Worm (Caenorhabditis elegans) whole organism, mixed stage, embryonic: ENCODE data around the gene cyp-34A10.

Experiments
- M03D4.4 ChIP-seq: sonication (generic microtip); optimal IDR thresholded peaks from 2 replicates; lab custom pipeline; 2017; ENCODE audit warnings: mild to moderate bottlenecking, missing genetic modification characterization, missing compliant biosample characterization
- bed-3 ChIP-seq: fragments of 200-800 bp; sonication (Bioruptor generic); optimal IDR thresholded peaks from 3 replicates; lab custom pipeline; 2018; ENCODE audit warnings: mild to moderate bottlenecking, missing genetic modification characterization, moderate library complexity, missing compliant biosample characterization
- blmp-1 ChIP-seq: fragments of 150-350 bp; optimal IDR thresholded peaks from 2 replicates; lab custom pipeline; 2014; ENCODE audit warnings: missing biosample characterization, missing genetic modification characterization
- ceh-39 ChIP-seq: fragments of 150-350 bp; optimal IDR thresholded peaks from 2 replicates; lab custom pipeline; 2014; ENCODE audit warnings: missing biosample characterization, missing genetic modification characterization
- ceh-43 ChIP-seq: fragments of 200-800 bp; sonication (Bioruptor generic); optimal IDR thresholded peaks from 2 replicates; lab custom pipeline; 2018; ENCODE audit warnings: mild to moderate bottlenecking, missing genetic modification characterization, moderate library complexity, missing compliant biosample characterization
- ceh-83 ChIP-seq: fragments of 200-800 bp; sonication (Bioruptor generic); optimal IDR thresholded peaks from 2 replicates; lab custom pipeline; 2018; ENCODE audit warnings: mild to moderate bottlenecking, missing genetic modification characterization, missing compliant biosample characterization
- ces-1 ChIP-seq: fragments of 150-350 bp; optimal IDR thresholded peaks from 2 replicates; lab custom pipeline; 2014; ENCODE audit warnings: missing biosample characterization, missing genetic modification reagents, missing genetic modification characterization
- cnd-1 ChIP-seq: fragments of 200-800 bp; sonication (Bioruptor generic); optimal IDR thresholded peaks from 2 replicates; lab custom pipeline; 2018; ENCODE audit warnings: mild to moderate bottlenecking, missing genetic modification characterization, missing compliant biosample characterization
- drap-1 ChIP-seq: fragments of 200-800 bp; sonication (Bioruptor generic); optimal IDR thresholded peaks from 3 replicates; lab custom pipeline; 2018; ENCODE audit warnings: mild to moderate bottlenecking, missing genetic modification characterization, missing compliant biosample characterization
- elt-1 ChIP-seq: sonication (generic microtip); optimal IDR thresholded peaks from 2 replicates; lab custom pipeline; 2017; ENCODE audit warnings: missing genetic modification characterization, mild to moderate bottlenecking, missing compliant biosample characterization, antibody characterized with exemption, moderate library complexity, borderline replicate concordance; ENCODE audit not compliant: insufficient read depth
- elt-3 ChIP-seq: fragments of 150-350 bp; optimal IDR thresholded peaks from 2 replicates; lab custom pipeline; 2014; ENCODE audit warnings: missing biosample characterization, missing genetic modification characterization
- flh-1 ChIP-seq: fragments of 200-800 bp; sonication (Bioruptor generic); optimal IDR thresholded peaks from 2 replicates; lab custom pipeline; 2018; ENCODE audit warnings: mild to moderate bottlenecking, missing genetic modification characterization, moderate library complexity, missing compliant biosample characterization
- ham-2 ChIP-seq: fragments of 200-800 bp; sonication (Bioruptor generic); optimal IDR thresholded peaks from 2 replicates; lab custom pipeline; 2018; ENCODE audit warnings: mild to moderate bottlenecking, missing genetic modification characterization, missing compliant biosample characterization
- lin-13 ChIP-seq: fragments of 150-350 bp; optimal IDR thresholded peaks from 2 replicates; lab custom pipeline; 2014; ENCODE audit warnings: missing biosample characterization, missing genetic modification characterization
- lin-32 ChIP-seq: fragments of 200-800 bp; sonication (Bioruptor generic); optimal IDR thresholded peaks from 2 replicates; lab custom pipeline; 2018; ENCODE audit warnings: mild to moderate bottlenecking, missing genetic modification characterization, missing compliant biosample characterization
- lsy-2 ChIP-seq: fragments of 150-350 bp; optimal IDR thresholded peaks from 2 replicates; lab custom pipeline; 2014; ENCODE audit warnings: missing biosample characterization, missing genetic modification characterization
- mls-2 ChIP-seq: sonication (generic microtip); optimal IDR thresholded peaks from 2 replicates; lab custom pipeline; 2016; ENCODE audit warnings: mild to moderate bottlenecking, missing genetic modification characterization, moderate library complexity, missing compliant biosample characterization
- nhr-12 ChIP-seq: fragments of 150-350 bp; optimal IDR thresholded peaks from 2 replicates; lab custom pipeline; 2014; ENCODE audit warnings: missing biosample characterization, missing genetic modification characterization
- nhr-2 ChIP-seq: fragments of 150-350 bp; optimal IDR thresholded peaks from 2 replicates; lab custom pipeline; 2014; ENCODE audit warnings: missing biosample characterization, missing genetic modification characterization
- nhr-237 ChIP-seq: fragments of 150-350 bp; optimal IDR thresholded peaks from 2 replicates; lab custom pipeline; 2014; ENCODE audit warnings: missing biosample characterization, missing genetic modification characterization
- nhr-28 ChIP-seq: fragments of 150-350 bp; optimal IDR thresholded peaks from 2 replicates; lab custom pipeline; 2014; ENCODE audit warnings: missing biosample characterization, missing genetic modification characterization
- nhr-76 ChIP-seq: sonication (generic microtip); optimal IDR thresholded peaks from 2 replicates; lab custom pipeline; 2017; ENCODE audit warnings: missing biosample characterization, missing genetic modification characterization
- pha-4 ChIP-seq: fragments of 150-350 bp; optimal IDR thresholded peaks from 2 replicates; lab custom pipeline; 2018; ENCODE audit warnings: missing biosample characterization, missing genetic modification reagents, missing genetic modification characterization
- sem-2 ChIP-seq: fragments of 200-800 bp; sonication (Bioruptor generic); optimal IDR thresholded peaks from 2 replicates; lab custom pipeline; 2018; ENCODE audit warnings: mild to moderate bottlenecking, missing genetic modification characterization, missing compliant biosample characterization
- snpc-4 ChIP-seq: fragments of 150-350 bp; optimal IDR thresholded peaks from 2 replicates; lab custom pipeline; 2014; ENCODE audit warnings: missing biosample characterization, missing genetic modification characterization
- sptf-1 ChIP-seq: sonication (generic microtip); optimal IDR thresholded peaks from 2 replicates; lab custom pipeline; 2017; ENCODE audit warnings: mild to moderate bottlenecking, missing genetic modification characterization, moderate library complexity, missing compliant biosample characterization
- tbx-8 ChIP-seq: fragments of 200-800 bp; sonication (Bioruptor generic); optimal IDR thresholded peaks from 2 replicates; lab custom pipeline; 2018; ENCODE audit warnings: mild to moderate bottlenecking, missing genetic modification characterization, moderate library complexity, missing compliant biosample characterization
- unc-120 ChIP-seq: sonication (generic microtip); optimal IDR thresholded peaks from 2 replicates; lab custom pipeline; 2017; ENCODE audit warnings: missing genetic modification characterization, missing compliant biosample characterization; ENCODE audit not compliant: poor library complexity, severe bottlenecking
- unc-39 ChIP-seq: fragments of 150-350 bp; optimal IDR thresholded peaks from 2 replicates; lab custom pipeline; 2014; ENCODE audit warnings: missing biosample characterization, missing genetic modification characterization
- unc-62 ChIP-seq: fragments of 150-350 bp; optimal IDR thresholded peaks from 2 replicates; lab custom pipeline; 2014; ENCODE audit warnings: missing biosample characterization, missing genetic modification reagents, missing genetic modification characterization
- zip-8 ChIP-seq: fragments of 150-350 bp; optimal IDR thresholded peaks from 2 replicates; lab custom pipeline; 2014; ENCODE audit warnings: missing biosample characterization, missing genetic modification characterization
- ztf-11 ChIP-seq: fragments of 150-350 bp; optimal IDR thresholded peaks from 2 replicates; lab custom pipeline; 2014; ENCODE audit warnings: missing biosample characterization, missing genetic modification characterization

The cyp-34A10 gene

ce11 chrV:4016780-4017179 is 44.0 kb upstream of the cyp-34A10 start, which contains the start of gene srw-89:
Gene srw-89 (plus strand): TSS chrV:4017080.
- no peak for TF ChIP-seq lin-32
- TF ChIP-seq sem-2: no peak
- TF ChIP-seq lin-13 (tag; lab: Kevin White, UChicago): no peak
- no peak for TF ChIP-seq ztf-11 (tag; lab: Kevin White, UChicago)
- TF ChIP-seq ceh-83 (GFP tag; lab: Kevin White, UChicago): no peak
- no peak for TF ChIP-seq nhr-28
- no peak for TF ChIP-seq tbx-8 (GFP tag; lab: Kevin White, UChicago)
- no peak for TF ChIP-seq unc-120 (tag; lab: Kevin White, UChicago)
- no peak for TF ChIP-seq drap-1 (GFP tag; lab: Kevin White, UChicago)
- TF ChIP-seq ham-2: no peak
- TF ChIP-seq, all 35 proteins: peak for 0

DNA sequence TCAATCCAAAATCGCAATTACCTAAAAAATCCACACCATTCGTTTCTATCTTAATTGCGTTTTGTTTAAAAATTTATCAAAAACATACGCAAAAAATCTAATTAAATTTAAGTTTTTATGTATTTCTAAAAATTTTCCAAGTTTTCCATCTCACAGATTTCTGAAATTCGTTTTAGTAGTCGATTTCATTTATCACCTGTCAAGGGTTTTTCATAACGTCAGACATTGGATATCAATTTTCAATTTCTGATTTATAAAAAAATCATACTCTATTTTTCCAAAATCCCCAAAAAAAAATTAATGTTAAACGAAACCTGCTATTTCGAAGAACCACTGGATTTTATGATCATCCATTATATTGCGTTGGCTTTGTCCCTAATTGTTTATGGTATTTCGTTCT is 37.4 kb upstream of the cyp-34A10 start, which contains the start of gene srh-4:
Gene srh-4, plus strand, starts transcription at position 301 of the 400 bp plus-strand sequence.
- TF ChIP-seq sptf-1 (tag; lab: Kevin White, UChicago): no peak
- TF ChIP-seq tbx-8 (GFP tag; lab: Kevin White, UChicago): no peak
- TF ChIP-seq snpc-4 (tag; lab: Kevin White, UChicago): no peak
- TF ChIP-seq mls-2: no peak
- no peak for TF ChIP-seq ces-1 (GFP tag; lab: Kevin White, UChicago)
- TF ChIP-seq, all 35 proteins: peak for 0

ce11 chrV:4007927-4008326 is 35.1 kb upstream of the cyp-34A10 start, which contains the start of gene srh-7:
Gene srh-7 (plus strand): TSS chrV:4008227.
- TF ChIP-seq elt-3: no peak
- no peak for TF ChIP-seq pha-4 (tag; lab: Kevin White, UChicago)
- no peak for TF ChIP-seq ceh-83 (GFP tag; lab: Kevin White, UChicago)
- no peak for TF ChIP-seq snpc-4 (tag; lab: Kevin White, UChicago)
- TF ChIP-seq zip-8: no peak
- TF ChIP-seq ceh-39 (tag; lab: Kevin White, UChicago): no peak
- no peak for TF ChIP-seq mls-2
- no peak for TF ChIP-seq flh-1 (GFP tag; lab: Kevin White, UChicago)
- TF ChIP-seq nhr-28: no peak
- no peak for TF ChIP-seq bed-3 (GFP tag; lab: Kevin White, UChicago)
- no peak for TF ChIP-seq nhr-76 (tag; lab: Kevin White, UChicago)
- TF ChIP-seq ceh-43 (GFP tag; lab: Kevin White, UChicago): no peak
- TF ChIP-seq elt-1 (tag; lab: Kevin White, UChicago): no peak
- TF ChIP-seq nhr-237: no peak
- no peak for TF ChIP-seq ztf-11 (tag; lab: Kevin White, UChicago)
- TF ChIP-seq unc-39: no peak
- no peak for TF ChIP-seq nhr-2 (tag; lab: Kevin White, UChicago)

DNA sequence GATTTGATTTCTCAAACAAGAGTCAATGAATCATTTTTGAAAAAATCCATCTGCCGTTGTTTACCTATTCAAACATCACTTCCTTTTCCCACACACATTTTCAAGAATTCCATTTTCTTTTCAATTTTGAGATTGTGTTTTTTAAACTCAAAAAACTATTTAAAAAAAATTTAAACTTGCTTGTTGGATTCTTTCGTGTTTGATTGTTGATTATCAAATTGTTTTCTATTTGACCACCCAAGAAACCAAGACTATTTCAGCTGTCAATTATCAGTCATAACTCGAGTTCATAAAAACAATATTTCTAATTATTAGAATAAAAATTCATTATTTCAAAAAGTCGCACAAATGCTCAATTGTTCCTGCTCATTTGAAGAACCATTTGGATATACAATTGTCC is 32.4 kb upstream of the cyp-34A10 start, which contains the start of gene srh-8:
Gene srh-8, plus strand, starts transcription at position 301 of the 400 bp plus-strand sequence.
- TF ChIP-seq cnd-1 (tag; lab: Kevin White, UChicago) (no peak), blmp-1 (tag; lab: Kevin White, UChicago) (no peak), flh-1 (GFP tag; lab: Kevin White, UChicago) (no peak), tbx-8 (GFP tag; lab: Kevin White, UChicago) (no peak), nhr-12 (tag; lab: Kevin White, UChicago) (no peak), ceh-83 (GFP tag; lab: Kevin White, UChicago) (no peak), ceh-39 (tag; lab: Kevin White, UChicago) (no peak), unc-120 (tag; lab: Kevin White, UChicago) (no peak), unc-62 (GFP tag; lab: Kevin White, UChicago) (no peak)

DNA sequence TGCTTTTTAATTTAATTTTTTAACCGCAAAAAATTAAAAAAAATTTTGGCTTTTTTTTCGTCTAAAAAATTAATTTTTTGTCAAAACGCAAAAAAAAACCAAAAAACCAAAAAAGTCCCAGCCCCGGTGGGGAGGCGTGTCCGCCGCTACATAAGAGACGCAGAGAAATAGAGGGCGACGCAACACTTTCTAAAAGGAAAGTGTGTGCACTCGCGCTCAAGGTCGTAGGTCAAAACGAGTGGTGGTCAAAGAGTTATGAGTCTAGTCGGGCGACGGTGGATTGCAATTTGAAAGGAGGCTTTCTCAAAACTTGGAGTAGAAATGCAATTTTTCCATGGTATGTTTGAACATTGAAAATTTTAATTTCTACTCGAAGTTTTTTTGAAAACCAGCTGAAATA is 31.8 kb upstream of the cyp-34A10 start:
- no peak for TF ChIP-seq tbx-8 (GFP tag; lab: Kevin White, UChicago)
- no peak for TF ChIP-seq unc-62 (GFP tag; lab: Kevin White, UChicago)
- TF ChIP-seq mls-2: no peak

- TF ChIP-seq ztf-11 (tag; lab: Kevin White, UChicago) (no peak), zip-8 (no peak), elt-1 (tag; lab: Kevin White, UChicago) (no peak), M03D4.4 (tag; lab: Kevin White, UChicago) (no peak), nhr-237 (no peak), ceh-43 (GFP tag; lab: Kevin White, UChicago) (no peak), ceh-83 (GFP tag; lab: Kevin White, UChicago) (no peak), lsy-2 (tag; lab: Kevin White, UChicago) (no peak)
Observed at ce11 chrV:3995838-3996237, 23.0 kb upstream of the cyp-34A10 start, which contains the start of gene srx-62. Gene srx-62 (minus strand): TSS chrV:3995938.
